Worm (Caenorhabditis elegans) whole organism, L1 larva: Measurements from ENCODE around the gene C49A9.3.
"Not testable (repeated sequence)": the region's sequence is repeated elsewhere in the genome, so short reads cannot be mapped to it uniquely, and the experiment has no call there.

Experiments used
- Y116A8C.19 ChIP-seq: sonication (generic microtip); optimal IDR thresholded peaks from 2 replicates; lab custom pipeline; 2016; ENCODE audit warnings: missing compliant biosample characterization, missing genetic modification characterization, borderline replicate concordance
- alr-1 ChIP-seq: fragments of 200-800 bp; sonication (Bioruptor generic); optimal IDR thresholded peaks from 2 replicates; lab custom pipeline; 2018; ENCODE audit warnings: borderline replicate concordance, mild to moderate bottlenecking, missing genetic modification characterization, missing compliant biosample characterization
- blmp-1 ChIP-seq: fragments of 150-350 bp; optimal IDR thresholded peaks from 2 replicates; lab custom pipeline; 2014; ENCODE audit warnings: missing biosample characterization, missing genetic modification characterization
- ceh-82 ChIP-seq, 3 experiments: fragments of 150-350 bp in 1 of 3; sonication (generic microtip) in 2 of 3; optimal IDR thresholded peaks; 2 replicates each; lab custom pipeline; 2014 to 2017; ENCODE audit warnings: missing biosample characterization in 3 of 3, missing genetic modification characterization in 3 of 3
- ceh-88 ChIP-seq: fragments of 200-800 bp; sonication (Bioruptor generic); IDR thresholded peaks from 2 replicates; pipeline ENCODE4 v1.3.6; 2022; ENCODE audit warnings: missing genetic modification characterization, missing compliant biosample characterization
- ceh-90 ChIP-seq: sonication (generic microtip); optimal IDR thresholded peaks from 2 replicates; lab custom pipeline; 2016; ENCODE audit warnings: missing genetic modification characterization, missing compliant biosample characterization
- dsc-1 ChIP-seq: sonication (generic microtip); optimal IDR thresholded peaks from 2 replicates; lab custom pipeline; 2016; ENCODE audit warnings: mild to moderate bottlenecking, missing genetic modification characterization, missing compliant biosample characterization
- efl-3 ChIP-seq: fragments of 200-800 bp; sonication (Bioruptor generic); optimal IDR thresholded peaks from 2 replicates; lab custom pipeline; 2018; ENCODE audit warnings: mild to moderate bottlenecking, missing genetic modification characterization, missing compliant biosample characterization
- egl-27 ChIP-seq, 2 experiments: fragments of 150-350 bp in 1 of 2; sonication (generic microtip); optimal IDR thresholded peaks; 3 replicates each; lab custom pipeline; 2017 to 2018; ENCODE audit warnings: missing biosample characterization in 2 of 2, missing genetic modification characterization in 2 of 2, missing genetic modification reagents in 2 of 2
- elt-2 ChIP-seq: sonication (generic microtip); optimal IDR thresholded peaks from 2 replicates; lab custom pipeline; 2016; ENCODE audit warnings: missing genetic modification characterization, mild to moderate bottlenecking, inconsistent platforms, missing compliant biosample characterization, missing genetic modification reagents
- ets-5 ChIP-seq: fragments of 200-800 bp; sonication (Bioruptor generic); IDR thresholded peaks from 2 replicates; pipeline ENCODE4 v1.3.6; 2022; ENCODE audit warnings: missing genetic modification characterization, missing compliant biosample characterization
- fkh-10 ChIP-seq: sonication (generic microtip); optimal IDR thresholded peaks from 2 replicates; lab custom pipeline; 2017; ENCODE audit warnings: missing biosample characterization, missing genetic modification reagents, missing genetic modification characterization
- fkh-4 ChIP-seq: sonication (generic microtip); optimal IDR thresholded peaks from 2 replicates; lab custom pipeline; 2016; ENCODE audit warnings: missing compliant biosample characterization, missing genetic modification characterization, borderline replicate concordance
- hlh-4 ChIP-seq: sonication (generic microtip); optimal IDR thresholded peaks from 2 replicates; lab custom pipeline; 2016; ENCODE audit warnings: mild to moderate bottlenecking, missing genetic modification characterization, missing compliant biosample characterization
- irx-1 ChIP-seq: sonication (generic microtip); optimal IDR thresholded peaks from 2 replicates; lab custom pipeline; 2016; ENCODE audit warnings: missing genetic modification characterization, missing compliant biosample characterization
- lin-13 ChIP-seq: fragments of 150-350 bp; optimal IDR thresholded peaks from 2 replicates; lab custom pipeline; 2014; ENCODE audit warnings: missing biosample characterization, missing genetic modification reagents, missing genetic modification characterization
- lin-39 ChIP-seq: fragments of 150-350 bp; optimal IDR thresholded peaks from 2 replicates; lab custom pipeline; 2014; ENCODE audit warnings: missing biosample characterization, missing genetic modification reagents, missing genetic modification characterization
- mdl-1 ChIP-seq, 2 experiments: fragments of 150-350 bp; optimal IDR thresholded peaks; 2 replicates each; lab custom pipeline; 2014 to 2017; ENCODE audit warnings: missing biosample characterization in 2 of 2, missing genetic modification characterization in 2 of 2, inconsistent platforms in 1 of 2
- mef-2 ChIP-seq: fragments of 150-350 bp; optimal IDR thresholded peaks from 2 replicates; lab custom pipeline; 2014; ENCODE audit warnings: missing biosample characterization, missing genetic modification characterization
- mep-1 ChIP-seq: fragments of 150-350 bp; optimal IDR thresholded peaks from 2 replicates; lab custom pipeline; 2014; ENCODE audit warnings: missing biosample characterization, missing genetic modification characterization
- nhr-11 ChIP-seq: fragments of 150-350 bp; optimal IDR thresholded peaks from 2 replicates; lab custom pipeline; 2014; ENCODE audit warnings: missing biosample characterization, missing genetic modification characterization
- nhr-12 ChIP-seq: sonication (generic microtip); optimal IDR thresholded peaks from 2 replicates; lab custom pipeline; 2017; ENCODE audit warnings: missing biosample characterization, missing genetic modification characterization
- nhr-47 ChIP-seq: sonication (generic microtip); optimal IDR thresholded peaks from 2 replicates; lab custom pipeline; 2016; ENCODE audit warnings: mild to moderate bottlenecking, missing genetic modification characterization, moderate library complexity, missing compliant biosample characterization
- nhr-71 ChIP-seq: sonication (generic microtip); optimal IDR thresholded peaks from 2 replicates; lab custom pipeline; 2016; ENCODE audit warnings: mild to moderate bottlenecking, missing genetic modification characterization, moderate library complexity, missing compliant biosample characterization
- nhr-76 ChIP-seq: sonication (generic microtip); optimal IDR thresholded peaks from 2 replicates; lab custom pipeline; 2017; ENCODE audit warnings: missing biosample characterization, missing genetic modification characterization
- nhr-77 ChIP-seq: fragments of 150-350 bp; optimal IDR thresholded peaks from 2 replicates; lab custom pipeline; 2014; ENCODE audit warnings: missing biosample characterization, missing genetic modification characterization
- pag-3 ChIP-seq: sonication (generic microtip); optimal IDR thresholded peaks from 2 replicates; lab custom pipeline; 2017; ENCODE audit warnings: missing genetic modification characterization, mild to moderate bottlenecking, missing compliant biosample characterization, antibody characterized with exemption, borderline replicate concordance; ENCODE audit not compliant: insufficient read depth
- skn-1 ChIP-seq: fragments of 150-350 bp; optimal IDR thresholded peaks from 2 replicates; lab custom pipeline; 2014; ENCODE audit warnings: missing biosample characterization, missing genetic modification characterization
- snu-23 ChIP-seq: sonication (generic microtip); optimal IDR thresholded peaks from 2 replicates; lab custom pipeline; 2016; ENCODE audit warnings: missing genetic modification characterization, missing compliant biosample characterization
- sptf-1 ChIP-seq: fragments of 150-350 bp; optimal IDR thresholded peaks from 2 replicates; lab custom pipeline; 2014; ENCODE audit warnings: missing biosample characterization, missing genetic modification characterization
- sup-37 ChIP-seq: fragments of 200-800 bp; sonication (Bioruptor generic); optimal IDR thresholded peaks from 2 replicates; lab custom pipeline; 2018; ENCODE audit warnings: mild to moderate bottlenecking, missing genetic modification characterization, missing compliant biosample characterization
- tbx-2 ChIP-seq: sonication (generic microtip); optimal IDR thresholded peaks from 2 replicates; lab custom pipeline; 2016; ENCODE audit warnings: missing genetic modification characterization, missing compliant biosample characterization
- tlp-1 ChIP-seq: fragments of 150-350 bp; optimal IDR thresholded peaks from 2 replicates; lab custom pipeline; 2014; ENCODE audit warnings: missing biosample characterization, missing genetic modification characterization
- unc-86 ChIP-seq: sonication (generic microtip); optimal IDR thresholded peaks from 2 replicates; lab custom pipeline; 2016; ENCODE audit warnings: missing genetic modification characterization, missing compliant biosample characterization
- ztf-4 ChIP-seq: fragments of 150-350 bp; optimal IDR thresholded peaks from 2 replicates; lab custom pipeline; 2014; ENCODE audit warnings: missing biosample characterization, missing genetic modification characterization

C49A9.3 gene

ce11 chrIV:6253000-6253399 lies 31.1 kb downstream of the C49A9.3 start, which contains the start of gene T13A10.2:
T13A10.2 (plus strand) TSS chrIV:6253300.
- not testable (repeated sequence) for TF ChIP-seq nhr-76 (tag; lab: Kevin White, UChicago); nhr-71 (tag; lab: Kevin White, UChicago); ets-5 (GFP tag; lab: Robert Waterston, UW)

DNA sequence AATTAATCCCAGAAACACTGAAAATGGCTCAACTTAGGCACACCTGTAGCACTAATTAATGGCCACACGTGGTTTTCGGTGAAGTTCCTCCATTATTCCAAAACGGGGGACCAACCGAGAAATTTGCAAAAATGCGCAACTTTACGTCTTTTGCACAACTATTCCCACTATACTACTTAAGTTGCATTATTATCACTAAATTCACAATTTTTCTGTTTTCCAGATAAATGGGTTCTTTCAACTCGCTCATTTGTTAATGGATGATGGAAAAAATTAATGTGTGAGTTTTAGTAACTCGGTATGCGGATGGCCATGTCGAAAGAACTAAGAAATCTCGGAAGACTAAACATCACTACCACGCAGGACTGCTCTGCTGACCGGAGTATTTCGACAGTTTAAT lies 32.7 kb downstream of the C49A9.3 start, which contains the start of gene T13A10.64:
TSS of gene T13A10.64 (plus strand) at position 301 of the 400 bp plus-strand sequence.
- no peak for TF ChIP-seq ceh-82 (tag; optimal IDR thresholded peaks at IDR 0.05; lab: Kevin White, UChicago)
- no peak for TF ChIP-seq alr-1 (tag; lab: Kevin White, UChicago)
- no peak for TF ChIP-seq snu-23 (GFP tag; lab: Kevin White, UChicago)
- no peak for TF ChIP-seq ceh-90 (tag; lab: Kevin White, UChicago)
- TF ChIP-seq efl-3 (GFP tag; lab: Kevin White, UChicago): no peak
- no peak for TF ChIP-seq tbx-2
- no peak for TF ChIP-seq mdl-1 (tag; optimal IDR thresholded peaks at IDR 0.05; lab: Kevin White, UChicago)
- no peak for TF ChIP-seq nhr-71 (tag; lab: Kevin White, UChicago)
- no peak for TF ChIP-seq lin-39 (tag; lab: Kevin White, UChicago)
- TF ChIP-seq ztf-4 (tag; lab: Kevin White, UChicago): no peak
- TF ChIP-seq unc-86 (tag; lab: Kevin White, UChicago): no peak
- TF ChIP-seq nhr-77 (tag; lab: Kevin White, UChicago): no peak
- TF ChIP-seq fkh-4 (tag; lab: Kevin White, UChicago): no peak
- TF ChIP-seq sup-37 (GFP tag; lab: Kevin White, UChicago): no peak
- TF ChIP-seq nhr-47 (tag; lab: Kevin White, UChicago): no peak
- TF ChIP-seq egl-27 (tag; optimal IDR thresholded peaks at IDR 0.05; lab: Kevin White, UChicago): no peak
- TF ChIP-seq ceh-88: no peak

- TF ChIP-seq mef-2 (tag; lab: Kevin White, UChicago) (no peak), nhr-12 (tag; lab: Kevin White, UChicago) (no peak), irx-1 (no peak), dsc-1 (no peak), ets-5 (GFP tag; lab: Robert Waterston, UW) (no peak), sptf-1 (tag; lab: Kevin White, UChicago) (no peak), lin-13 (GFP tag; lab: Kevin White, UChicago) (no peak), nhr-11 (tag; lab: Kevin White, UChicago) (no peak), pag-3 (tag; lab: Kevin White, UChicago) (no peak), tlp-1 (tag; lab: Kevin White, UChicago) (no peak), lin-39 (tag; lab: Kevin White, UChicago) (no peak), hlh-4 (tag; lab: Kevin White, UChicago) (no peak), fkh-10 (GFP tag; lab: Kevin White, UChicago) (no peak), skn-1 (tag; lab: Kevin White, UChicago) (no peak), mep-1 (no peak), elt-2 (tag; lab: Kevin White, UChicago) (no peak), Y116A8C.19 (tag; lab: Kevin White, UChicago) (no peak), nhr-47 (tag; lab: Kevin White, UChicago) (no peak), ceh-88 (no peak)
Measured at ce11 chrIV:6258967-6259366, 37.1 kb downstream of the C49A9.3 start.

DNA sequence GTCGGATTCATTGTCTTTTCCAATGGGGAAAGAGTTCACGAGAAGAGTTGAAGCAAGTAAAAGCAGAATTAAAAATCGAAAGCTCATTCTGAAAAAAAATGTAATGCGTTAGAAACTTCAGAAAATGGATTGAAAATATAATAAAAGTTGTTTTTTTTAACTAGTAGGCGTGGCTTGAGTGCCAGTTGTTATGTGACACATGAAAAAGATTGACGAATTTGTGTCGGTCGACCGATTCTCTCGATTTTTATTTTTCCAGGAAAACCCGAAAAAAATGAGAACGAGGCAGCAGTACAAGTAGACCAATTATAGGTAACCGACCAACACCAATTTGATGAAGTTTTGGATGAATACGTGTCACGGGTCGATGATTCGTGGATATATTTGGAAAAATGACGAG lies 37.8 kb downstream of the C49A9.3 start, which contains the start of gene nlp-16:
TSS of gene nlp-16 (minus strand) at position 101 of the 400 bp plus-strand sequence.
- TF ChIP-seq blmp-1 (tag; lab: Kevin White, UChicago) (no peak), ceh-88 (no peak), sptf-1 (tag; lab: Kevin White, UChicago) (no peak)
